Fruit fly (Drosophila melanogaster) whole organism, adult: ENCODE results near the gene GckIII.

ENCODE experiments used
- CG11617 ChIP-seq: fragments of 200-800 bp; sonication (Bioruptor generic); optimal IDR thresholded peaks from 2 replicates; lab custom pipeline; 2017; ENCODE audit warnings: mild to moderate bottlenecking, missing biosample characterization, missing genetic modification reagents, missing genetic modification characterization
- CG12768 ChIP-seq: fragments of 200-800 bp; sonication (Bioruptor generic); optimal IDR thresholded peaks from 2 replicates; lab custom pipeline; 2017; ENCODE audit warnings: missing biosample characterization, missing genetic modification characterization, mild to moderate bottlenecking, moderate library complexity, missing genetic modification reagents
- CG14711 ChIP-seq: fragments of 200-800 bp; sonication (Bioruptor generic); optimal IDR thresholded peaks from 2 replicates; lab custom pipeline; 2018; ENCODE audit warnings: missing biosample characterization, mild to moderate bottlenecking, missing genetic modification characterization, moderate library complexity
- CG1620 ChIP-seq: fragments of 200-800 bp; sonication (Bioruptor generic); optimal IDR thresholded peaks from 2 replicates; lab custom pipeline; 2016; ENCODE audit warnings: missing biosample characterization, missing genetic modification characterization
- CG33017 ChIP-seq: fragments of 200-800 bp; sonication (Bioruptor generic); optimal IDR thresholded peaks from 2 replicates; lab custom pipeline; 2018; ENCODE audit warnings: missing biosample characterization, mild to moderate bottlenecking, missing genetic modification characterization, moderate library complexity
- CG5204 ChIP-seq: fragments of 200-800 bp; sonication (Bioruptor generic); optimal IDR thresholded peaks from 2 replicates; lab custom pipeline; 2016; ENCODE audit warnings: missing biosample characterization, missing genetic modification characterization
- CG7045 ChIP-seq: fragments of 200-800 bp; sonication (Bioruptor generic); optimal IDR thresholded peaks from 2 replicates; lab custom pipeline; 2017; ENCODE audit warnings: missing biosample characterization, mild to moderate bottlenecking, missing genetic modification characterization
- CG7101 ChIP-seq: fragments of 200-800 bp; sonication (Bioruptor generic); optimal IDR thresholded peaks from 2 replicates; lab custom pipeline; 2018; ENCODE audit warnings: missing biosample characterization, mild to moderate bottlenecking, missing genetic modification characterization, moderate library complexity
- Clk ChIP-seq: fragments of 200-800 bp; sonication (Bioruptor generic); optimal IDR thresholded peaks from 2 replicates; lab custom pipeline; 2017; ENCODE audit warnings: missing biosample characterization, missing genetic modification characterization
- Crg-1 ChIP-seq: fragments of 200-800 bp; sonication (Bioruptor generic); optimal IDR thresholded peaks from 2 replicates; lab custom pipeline; 2016; ENCODE audit warnings: missing biosample characterization, missing genetic modification characterization
- Hr96 ChIP-seq: fragments of 200-800 bp; sonication (Bioruptor generic); optimal IDR thresholded peaks from 2 replicates; lab custom pipeline; 2016; ENCODE audit warnings: missing biosample characterization, missing genetic modification characterization
- Mnt ChIP-seq: fragments of 200-800 bp; sonication (Bioruptor generic); optimal IDR thresholded peaks from 2 replicates; lab custom pipeline; 2016; ENCODE audit warnings: missing biosample characterization, mild to moderate bottlenecking, missing genetic modification characterization
- bab1 ChIP-seq: fragments of 200-800 bp; sonication (Bioruptor generic); optimal IDR thresholded peaks from 3 replicates; lab custom pipeline; 2019; ENCODE audit warnings: missing biosample characterization, mild to moderate bottlenecking, missing genetic modification characterization, moderate library complexity
- cic ChIP-seq: fragments of 200-800 bp; sonication (Bioruptor generic); optimal IDR thresholded peaks from 2 replicates; lab custom pipeline; 2017; ENCODE audit warnings: missing biosample characterization, mild to moderate bottlenecking, missing genetic modification characterization, moderate library complexity
- cnc ChIP-seq, 2 experiments: fragments of >200 bp; optimal IDR thresholded peaks; 2 replicates each; lab custom pipeline; 2017
- kay ChIP-seq: fragments of 200-800 bp; sonication (Bioruptor generic); peaks from one replicate; lab custom pipeline; 2016; ENCODE audit warnings: missing biosample characterization, missing genetic modification characterization, borderline replicate concordance
- ovo ChIP-seq: fragments of 200-800 bp; sonication (Bioruptor generic); optimal IDR thresholded peaks from 2 replicates; lab custom pipeline; 2016; ENCODE audit warnings: missing biosample characterization, missing genetic modification characterization
- pad ChIP-seq: fragments of 200-800 bp; sonication (Bioruptor generic); optimal IDR thresholded peaks from 3 replicates; lab custom pipeline; 2017; ENCODE audit warnings: missing biosample characterization, missing genetic modification characterization, mild to moderate bottlenecking, moderate library complexity, missing genetic modification reagents
- tj ChIP-seq: fragments of 200-800 bp; sonication (Bioruptor generic); optimal IDR thresholded peaks from 3 replicates; lab custom pipeline; 2017; ENCODE audit warnings: missing biosample characterization, mild to moderate bottlenecking, missing genetic modification characterization, moderate library complexity
- toe ChIP-seq: fragments of 200-800 bp; sonication (Bioruptor generic); optimal IDR thresholded peaks from 2 replicates; lab custom pipeline; 2016; ENCODE audit warnings: missing biosample characterization, missing genetic modification characterization

The GckIII gene

DNA sequence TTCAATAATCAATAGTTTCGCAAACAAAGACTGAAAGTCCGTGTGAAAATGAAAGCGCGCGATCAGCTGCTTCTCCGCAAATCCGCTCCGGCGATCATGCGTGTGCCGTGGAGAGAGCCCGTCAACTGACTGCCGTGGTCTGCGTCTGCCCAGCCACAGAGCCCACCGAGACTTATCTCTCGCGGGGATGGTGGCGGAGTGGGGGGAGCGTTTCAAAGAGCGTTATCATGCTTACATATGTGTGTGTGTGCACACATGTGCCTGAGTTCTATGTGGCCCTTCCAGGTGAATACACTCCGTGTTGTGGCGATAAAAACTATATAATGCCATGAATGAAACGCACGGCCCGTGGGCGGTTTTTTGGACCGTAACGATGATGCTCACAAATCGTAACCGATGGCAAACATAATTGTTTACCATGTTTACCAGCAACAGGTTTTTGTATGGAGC is 7.3 kb upstream of the GckIII start:
- TF ChIP-seq Clk (GFP tag; lab: Kevin White, UChicago) (no peak), CG14711 (tag; lab: Kevin White, UChicago) (no peak), toe (GFP tag; lab: Kevin White, UChicago) (no peak), ovo (GFP tag; lab: Kevin White, UChicago) (no peak), CG11617 (GFP tag; lab: Kevin White, UChicago) (no peak), bab1 (GFP tag; lab: Kevin White, UChicago) (no peak), Mnt (peak; percentile 89), Hr96 (no peak), kay (GFP tag; lab: Kevin White, UChicago) (no peak), CG5204 (GFP tag; lab: Kevin White, UChicago) (no peak), CG33017 (tag; lab: Kevin White, UChicago) (no peak), CG7101 (tag; lab: Kevin White, UChicago) (no peak), CG7045 (no peak), pad (no peak), cnc (optimal IDR thresholded peaks at IDR 0.05; lab: Kevin White, UChicago) (peak; percentile 75 to 96), tj (GFP tag; lab: Kevin White, UChicago) (no peak), CG1620 (GFP tag; lab: Kevin White, UChicago) (no peak), Crg-1 (GFP tag; lab: Kevin White, UChicago) (peak; percentile 28), cic (peak; percentile 95), CG12768 (GFP tag; lab: Kevin White, UChicago) (peak; percentile 7)

DNA sequence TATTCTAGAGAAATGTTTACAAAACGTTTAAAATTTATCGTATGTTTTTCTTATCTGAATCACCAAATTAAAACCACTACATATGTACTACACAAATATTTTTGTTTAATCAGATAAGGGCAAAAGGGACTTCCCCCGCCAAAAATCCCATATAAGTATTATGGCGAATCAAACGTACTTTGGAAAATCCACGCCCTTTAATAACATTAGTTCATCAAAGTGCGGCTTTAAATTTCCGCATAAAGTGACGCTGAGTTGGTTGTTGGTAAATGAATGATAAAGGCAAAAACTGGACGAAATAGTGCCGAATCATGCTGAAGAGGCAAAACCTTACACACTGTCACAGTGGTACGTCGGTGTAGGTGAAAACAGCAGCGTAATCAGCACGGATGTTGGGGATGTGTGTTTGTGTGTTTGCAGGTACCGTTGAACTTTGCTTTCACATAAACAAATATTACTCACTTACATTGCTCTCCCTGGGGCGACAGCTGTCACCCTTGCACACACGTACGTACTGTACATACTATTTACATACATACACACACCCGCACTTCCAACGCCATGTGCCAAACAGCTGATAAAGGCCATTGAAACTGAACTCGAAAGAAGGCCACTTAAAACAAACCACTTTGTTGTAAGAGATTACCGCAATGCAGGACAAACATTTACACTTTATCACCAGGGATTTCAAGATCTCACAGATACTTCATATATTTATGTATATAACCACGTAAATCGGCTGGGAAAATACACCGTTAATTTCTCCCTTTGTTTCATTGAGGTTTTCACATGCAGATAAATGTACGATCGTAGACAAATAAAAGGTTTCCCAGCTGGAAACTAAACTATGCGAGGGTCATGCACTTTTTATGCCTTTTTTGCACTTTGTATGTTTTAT is 6.1 kb upstream of the GckIII start:
- no peak for TF ChIP-seq CG33017 (tag; lab: Kevin White, UChicago)
- no peak for TF ChIP-seq bab1 (GFP tag; lab: Kevin White, UChicago)
- peak; percentile 74 for TF ChIP-seq pad
- peak; percentile 63 for TF ChIP-seq cic
- peak; percentile 90 for TF ChIP-seq Mnt
- TF ChIP-seq ovo (GFP tag; lab: Kevin White, UChicago) = no peak
- peak; percentile 29 for TF ChIP-seq Hr96
- peak; percentile 98 for TF ChIP-seq kay (GFP tag; lab: Kevin White, UChicago)
- peak; percentile 98 to 100 for TF ChIP-seq cnc (optimal IDR thresholded peaks at IDR 0.05; lab: Kevin White, UChicago)
- peak; percentile 74 for TF ChIP-seq CG12768 (GFP tag; lab: Kevin White, UChicago)
- peak; percentile 9 for TF ChIP-seq CG7045
- TF ChIP-seq toe (GFP tag; lab: Kevin White, UChicago) = no peak
- TF ChIP-seq tj (GFP tag; lab: Kevin White, UChicago) = peak; percentile 97
- no peak for TF ChIP-seq Clk (GFP tag; lab: Kevin White, UChicago)

DNA sequence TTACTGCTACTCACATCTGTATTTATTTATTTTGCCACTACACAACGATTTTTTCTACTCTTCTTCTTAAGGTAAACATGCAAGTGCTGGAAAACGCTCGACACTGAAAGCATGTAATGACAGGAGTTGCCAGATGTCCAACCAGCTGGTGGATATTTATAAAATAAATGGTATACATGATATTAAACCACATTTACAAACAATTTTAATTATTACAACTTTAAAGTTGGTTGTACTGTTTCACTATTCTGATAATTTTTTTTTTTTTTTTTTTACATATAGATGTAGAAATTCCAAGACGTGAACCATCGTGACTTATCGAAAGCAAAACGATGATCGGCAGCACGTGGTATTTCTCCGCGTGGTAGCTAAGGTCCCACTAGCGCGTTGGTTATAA is 5.5 kb upstream of the GckIII start, which contains the start of the genes Keap1 and kuk:
Keap1 (minus strand) TSS at position 87 of the 397 bp plus-strand sequence.
kuk (plus strand) TSS at position 386 of the 397 bp plus-strand sequence.
- TF ChIP-seq Crg-1 (GFP tag; lab: Kevin White, UChicago) (peak; percentile 90), ovo (GFP tag; lab: Kevin White, UChicago) (peak; percentile 69), CG33017 (tag; lab: Kevin White, UChicago) (peak; percentile 21), toe (GFP tag; lab: Kevin White, UChicago) (peak; percentile 79), kay (GFP tag; lab: Kevin White, UChicago) (no peak), CG11617 (GFP tag; lab: Kevin White, UChicago) (peak; percentile 67), CG5204 (GFP tag; lab: Kevin White, UChicago) (no peak), CG7045 (no peak), Clk (GFP tag; lab: Kevin White, UChicago) (peak; percentile 3), CG12768 (GFP tag; lab: Kevin White, UChicago) (no peak), tj (GFP tag; lab: Kevin White, UChicago) (no peak), bab1 (GFP tag; lab: Kevin White, UChicago) (peak; percentile 23), CG14711 (tag; lab: Kevin White, UChicago) (peak; percentile 57), Mnt (peak; percentile 97), cic (peak; percentile 72), CG7101 (tag; lab: Kevin White, UChicago) (peak; percentile 77), pad (no peak), CG1620 (GFP tag; lab: Kevin White, UChicago) (peak; percentile 88), Hr96 (peak; percentile 74), cnc (optimal IDR thresholded peaks at IDR 0.05; lab: Kevin White, UChicago) (no peak)

DNA sequence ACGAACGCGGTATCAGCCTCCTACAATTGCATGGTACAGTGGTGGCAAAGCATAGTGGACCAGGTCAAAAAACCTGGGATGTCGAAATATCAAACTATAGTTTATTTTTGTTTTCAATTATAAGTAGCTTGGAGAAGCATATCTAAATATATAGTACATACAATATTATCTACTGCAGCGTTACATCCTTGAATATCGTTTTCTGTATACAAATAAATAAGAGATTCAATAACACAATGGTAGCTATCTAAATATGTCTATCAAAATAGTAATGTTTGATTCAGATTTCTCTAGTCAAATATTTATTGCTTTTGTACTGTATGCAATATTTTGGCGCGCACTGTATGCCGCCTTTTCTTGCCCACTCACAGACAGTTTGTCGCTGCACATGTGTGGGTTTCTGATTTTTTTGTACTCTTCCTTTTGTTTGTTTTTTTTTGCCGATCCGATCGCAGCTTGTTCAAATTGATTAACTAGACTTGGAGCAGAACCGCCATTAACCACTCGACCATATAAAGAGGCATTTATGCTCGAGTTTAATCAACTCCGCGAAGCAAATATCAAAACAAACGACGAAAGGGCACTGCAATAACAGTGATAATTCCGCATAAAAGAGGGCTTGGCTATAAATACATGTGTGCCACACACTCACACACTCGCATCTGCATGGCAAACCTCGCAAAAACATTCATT is 4.5 kb upstream of the GckIII start:
- TF ChIP-seq Crg-1 (GFP tag; lab: Kevin White, UChicago) (peak; percentile 52), pad (peak; percentile 77), Mnt (peak; percentile 28), CG7101 (tag; lab: Kevin White, UChicago) (peak; percentile 92), tj (GFP tag; lab: Kevin White, UChicago) (peak; percentile 73), CG33017 (tag; lab: Kevin White, UChicago) (peak; percentile 90), toe (GFP tag; lab: Kevin White, UChicago) (peak; percentile 89), CG11617 (GFP tag; lab: Kevin White, UChicago) (peak; percentile 94), CG1620 (GFP tag; lab: Kevin White, UChicago) (peak; percentile 79), ovo (GFP tag; lab: Kevin White, UChicago) (peak; percentile 15), Hr96 (peak; percentile 87), Clk (GFP tag; lab: Kevin White, UChicago) (peak; percentile 88), CG12768 (GFP tag; lab: Kevin White, UChicago) (peak; percentile 92), CG7045 (peak; percentile 96), CG5204 (GFP tag; lab: Kevin White, UChicago) (peak; percentile 94), kay (GFP tag; lab: Kevin White, UChicago) (peak; percentile 87), CG14711 (tag; lab: Kevin White, UChicago) (peak; percentile 81), cnc (optimal IDR thresholded peaks at IDR 0.05; lab: Kevin White, UChicago) (no peak), bab1 (GFP tag; lab: Kevin White, UChicago) (peak; percentile 91), cic (peak; percentile 54)
